Fruit fly (Drosophila melanogaster) whole organism, adult: ENCODE results near the gene Polr1F.

Experiments
- CG11617 ChIP-seq: fragments of 200-800 bp; sonication (Bioruptor generic); optimal IDR thresholded peaks from 2 replicates; lab custom pipeline; 2017; ENCODE audit warnings: mild to moderate bottlenecking, missing biosample characterization, missing genetic modification reagents, missing genetic modification characterization
- CG14711 ChIP-seq: fragments of 200-800 bp; sonication (Bioruptor generic); optimal IDR thresholded peaks from 2 replicates; lab custom pipeline; 2018; ENCODE audit warnings: missing biosample characterization, mild to moderate bottlenecking, missing genetic modification characterization, moderate library complexity
- CG1620 ChIP-seq: fragments of 200-800 bp; sonication (Bioruptor generic); optimal IDR thresholded peaks from 2 replicates; lab custom pipeline; 2016; ENCODE audit warnings: missing biosample characterization, missing genetic modification characterization
- CG33017 ChIP-seq: fragments of 200-800 bp; sonication (Bioruptor generic); optimal IDR thresholded peaks from 2 replicates; lab custom pipeline; 2018; ENCODE audit warnings: missing biosample characterization, mild to moderate bottlenecking, missing genetic modification characterization, moderate library complexity
- Clk ChIP-seq: fragments of 200-800 bp; sonication (Bioruptor generic); optimal IDR thresholded peaks from 2 replicates; lab custom pipeline; 2017; ENCODE audit warnings: missing biosample characterization, missing genetic modification characterization
- Crg-1 ChIP-seq: fragments of 200-800 bp; sonication (Bioruptor generic); optimal IDR thresholded peaks from 2 replicates; lab custom pipeline; 2016; ENCODE audit warnings: missing biosample characterization, missing genetic modification characterization
- bab1 ChIP-seq: fragments of 200-800 bp; sonication (Bioruptor generic); optimal IDR thresholded peaks from 3 replicates; lab custom pipeline; 2019; ENCODE audit warnings: missing biosample characterization, mild to moderate bottlenecking, missing genetic modification characterization, moderate library complexity
- cic ChIP-seq: fragments of 200-800 bp; sonication (Bioruptor generic); optimal IDR thresholded peaks from 2 replicates; lab custom pipeline; 2017; ENCODE audit warnings: missing biosample characterization, mild to moderate bottlenecking, missing genetic modification characterization, moderate library complexity
- kay ChIP-seq: fragments of 200-800 bp; sonication (Bioruptor generic); peaks from one replicate; lab custom pipeline; 2016; ENCODE audit warnings: missing biosample characterization, missing genetic modification characterization, borderline replicate concordance
- ovo ChIP-seq: fragments of 200-800 bp; sonication (Bioruptor generic); optimal IDR thresholded peaks from 2 replicates; lab custom pipeline; 2016; ENCODE audit warnings: missing biosample characterization, missing genetic modification characterization
- tj ChIP-seq: fragments of 200-800 bp; sonication (Bioruptor generic); optimal IDR thresholded peaks from 3 replicates; lab custom pipeline; 2017; ENCODE audit warnings: missing biosample characterization, mild to moderate bottlenecking, missing genetic modification characterization, moderate library complexity

DNA sequence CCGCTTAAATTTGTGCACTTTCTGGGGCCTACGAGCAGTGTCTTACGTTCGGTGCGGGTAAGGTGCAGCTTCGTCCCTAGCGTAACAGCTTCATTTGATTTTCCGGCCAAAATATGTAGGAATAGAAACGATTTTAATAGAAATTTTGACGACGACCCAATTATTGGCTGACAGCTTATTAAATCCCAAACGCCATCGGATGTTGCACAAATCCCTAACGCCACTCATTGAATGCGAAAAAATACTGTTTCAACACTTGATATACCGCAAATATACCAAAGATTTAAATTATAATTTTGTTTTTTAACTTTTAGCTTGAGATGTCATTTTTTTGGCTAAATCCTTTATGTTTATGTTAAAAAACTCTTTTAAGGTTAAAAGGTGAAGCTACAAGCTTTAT, 37.4 kb upstream of the Polr1F start, which contains the start of gene Fgop2:
- TF ChIP-seq CG11617, result no peak
- TF ChIP-seq kay (GFP tag; lab: Kevin White, UChicago), result no peak
- no peak for TF ChIP-seq CG1620
- TF ChIP-seq cic (GFP tag; lab: Kevin White, UChicago), result no peak
- TF ChIP-seq CG33017 (tag; lab: Kevin White, UChicago), result no peak
- TF ChIP-seq bab1 (GFP tag; lab: Kevin White, UChicago), result peak; percentile 31
- TF ChIP-seq ovo (GFP tag; lab: Kevin White, UChicago), result no peak
- TF ChIP-seq CG14711 (tag; lab: Kevin White, UChicago), result no peak
- TF ChIP-seq tj, result no peak
- TF ChIP-seq Crg-1, result no peak
- TF ChIP-seq Clk (GFP tag; lab: Kevin White, UChicago), result no peak
